Fruit fly (Drosophila melanogaster) Kc167 (cell line): Measurements from ENCODE around the gene CG9135.

Source experiments
- Myc ChIP-seq: fragments of >200 bp; optimal IDR thresholded peaks from 2 replicates; lab custom pipeline; 2017; ENCODE audit warnings: missing external identifiers
- Sin3A ChIP-seq: fragments of >200 bp; optimal IDR thresholded peaks from 2 replicates; lab custom pipeline; 2018; ENCODE audit warnings: missing external identifiers
- h ChIP-seq: fragments of >200 bp; optimal IDR thresholded peaks from 3 replicates; lab custom pipeline; 2018; ENCODE audit warnings: missing external identifiers
- ttk ChIP-seq: sonication (Bioruptor generic); optimal IDR thresholded peaks from 2 replicates; lab custom pipeline; 2017; ENCODE audit warnings: missing external identifiers

DNA sequence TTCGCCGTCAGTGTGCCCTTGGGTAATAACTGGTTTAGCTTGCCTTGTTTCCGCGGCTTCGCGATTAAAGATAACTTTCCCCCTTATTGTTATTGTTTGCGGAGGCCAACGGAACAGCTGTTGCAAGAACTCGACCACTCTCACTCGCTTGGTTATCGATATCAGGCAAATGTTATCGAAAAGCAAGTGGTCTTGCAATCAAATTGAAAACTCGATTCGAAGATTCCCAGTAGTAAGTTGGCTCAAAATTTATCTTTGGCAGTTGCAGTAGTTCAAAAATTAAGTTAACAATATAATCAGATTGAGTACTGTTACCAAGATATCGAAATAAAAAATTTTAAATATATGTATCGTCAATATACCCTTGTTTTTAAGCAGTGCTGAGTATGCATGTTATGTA is 15.2 kb downstream of the CG9135 start, which contains the start of the genes Fbw5 and CG9147:
- TF ChIP-seq Sin3A (lab: Kevin White, UChicago), result no peak
- no peak for TF ChIP-seq ttk
- no peak for TF ChIP-seq h (lab: Kevin White, UChicago)
- no peak for TF ChIP-seq Myc
